Worm (Caenorhabditis elegans): ENCODE measurements around the gene hyls-1.

ce11 chrV:7196498-7196966 lies 40.6 kb upstream of the hyls-1 start, which contains the start of gene F09G2.2:
- TF ChIP-seq crh-2 (tag; optimal IDR thresholded peaks at IDR 0.05) (peak; percentile 95), lin-39 (tag; optimal IDR thresholded peaks at IDR 0.05) (no peak), unc-62 (GFP tag; optimal IDR thresholded peaks at IDR 0.05) (no peak), alr-1 (tag; optimal IDR thresholded peaks at IDR 0.05) (no peak), lsy-2 (tag; optimal IDR thresholded peaks at IDR 0.05) (peak; percentile 73 to 92), F13H6.1 (tag; optimal IDR thresholded peaks at IDR 0.05) (peak; percentile 89), ztf-11 (tag; optimal IDR thresholded peaks at IDR 0.05) (no peak), skn-1 (tag; optimal IDR thresholded peaks at IDR 0.05) (no peak)
